Fruit fly (Drosophila melanogaster): ENCODE data around the gene Tsp26A.

The Tsp26A gene

dm6 chr2L:6000065-6000464 lies at the start of gene Tsp26A:
Gene Tsp26A, plus strand, starts transcription at chr2L:6000228.
- no peak for TF ChIP-seq MTF-1 (GFP tag; optimal IDR thresholded peaks at IDR 0.05; ENCODE audit: borderline replicate concordance)
- TF ChIP-seq Fer3 (tag; optimal IDR thresholded peaks at IDR 0.05), result no peak
- TF ChIP-seq CG8290 (GFP tag; optimal IDR thresholded peaks at IDR 0.05), result no peak
- no peak for TF ChIP-seq CG8290 (tag; optimal IDR thresholded peaks at IDR 0.05)
- no peak for TF ChIP-seq hb (GFP tag; IDR thresholded peaks at IDR 0.05; ENCODE audit: partially characterized antibody)
- TF ChIP-seq CG13624 (GFP tag; optimal IDR thresholded peaks at IDR 0.05), result no peak
- TF ChIP-seq Mrtf (GFP tag; IDR thresholded peaks at IDR 0.05), result no peak
- TF ChIP-seq CG10147 (GFP tag; optimal IDR thresholded peaks at IDR 0.05), result no peak
- TF ChIP-seq Dp (GFP tag; optimal IDR thresholded peaks at IDR 0.05), result peak; percentile 47
- no peak for TF ChIP-seq NfI (GFP tag; optimal IDR thresholded peaks at IDR 0.05)
- TF ChIP-seq CG10431 (GFP tag; optimal IDR thresholded peaks at IDR 0.05), result no peak
- TF ChIP-seq Lim3 (GFP tag; IDR thresholded peaks at IDR 0.05), result no peak
- peak; percentile 27; the same call in 1 of the 3 replicates for TF ChIP-seq zfh1 (GFP tag; IDR thresholded peaks at IDR 0.05)
- TF ChIP-seq YL-1 (GFP tag; optimal IDR thresholded peaks at IDR 0.05), result no peak
- peak; percentile 40 for TF ChIP-seq CG9797 (GFP tag; optimal IDR thresholded peaks at IDR 0.05)
- TF ChIP-seq CG17802 (tag; optimal IDR thresholded peaks at IDR 0.05), result no peak
- peak; percentile 39 for TF ChIP-seq Myb (GFP tag; optimal IDR thresholded peaks at IDR 0.05)
- no peak for TF ChIP-seq mld (GFP tag; IDR thresholded peaks at IDR 0.05; ENCODE audit: partially characterized antibody)
- TF ChIP-seq so (GFP tag; IDR thresholded peaks at IDR 0.05), result no peak
- TF ChIP-seq MBD-R2 (GFP tag; IDR thresholded peaks at IDR 0.05), result peak; percentile 63
- TF ChIP-seq ara (GFP tag; IDR thresholded peaks at IDR 0.05), result no peak
- 0 out of 3 replicates have a peak, but pooled peaks have one; percentile 35 for TF ChIP-seq CG6791 (GFP tag; IDR thresholded peaks at IDR 0.05; ENCODE audit: partially characterized antibody)
- TF ChIP-seq CG10654 (GFP tag; optimal IDR thresholded peaks at IDR 0.05), result no peak
- TF ChIP-seq CG12942 (GFP tag; optimal IDR thresholded peaks at IDR 0.05), result no peak
- TF ChIP-seq CG42726 (GFP tag; IDR thresholded peaks at IDR 0.05; ENCODE audit: partially characterized antibody), result no peak
- TF ChIP-seq gfzf (GFP tag; optimal IDR thresholded peaks at IDR 0.05), result peak; percentile 67
- no peak for TF ChIP-seq nau (GFP tag; optimal IDR thresholded peaks at IDR 0.05)
- TF ChIP-seq crol (GFP tag; IDR thresholded peaks at IDR 0.05), result no peak
- no peak for TF ChIP-seq seq (GFP tag; IDR thresholded peaks at IDR 0.05)
- no peak for TF ChIP-seq CG18262 (tag; optimal IDR thresholded peaks at IDR 0.05)
- no peak for TF ChIP-seq dmrt11E (tag; optimal IDR thresholded peaks at IDR 0.05)
- no peak for TF ChIP-seq bigmax (GFP tag; optimal IDR thresholded peaks at IDR 0.05)
- no peak for TF ChIP-seq CG8281 (tag; optimal IDR thresholded peaks at IDR 0.05)
- no peak for TF ChIP-seq grau (tag; optimal IDR thresholded peaks at IDR 0.05)
- TF ChIP-seq chinmo (GFP tag; IDR thresholded peaks at IDR 0.05; ENCODE audit: partially characterized antibody), result 0 out of 4 replicates have a peak, but pooled peaks have one; percentile 52
- TF ChIP-seq CoRest (tag; optimal IDR thresholded peaks at IDR 0.05), result peak; percentile 15
- peak; percentile 56 for TF ChIP-seq E2f2 (GFP tag; IDR thresholded peaks at IDR 0.05)
- TF ChIP-seq CG14710 (tag; optimal IDR thresholded peaks at IDR 0.05), result no peak
- no peak for TF ChIP-seq CG7928 (GFP tag; optimal IDR thresholded peaks at IDR 0.05)
- no peak for TF ChIP-seq fu2 (GFP tag; optimal IDR thresholded peaks at IDR 0.05)
- TF ChIP-seq CG10366 (GFP tag; IDR thresholded peaks at IDR 0.05), result no peak
- no peak for TF ChIP-seq NC2α (GFP tag; optimal IDR thresholded peaks at IDR 0.05)
- TF ChIP-seq lmd (GFP tag; IDR thresholded peaks at IDR 0.05), result no peak
- no peak for TF ChIP-seq CG13123 (GFP tag; optimal IDR thresholded peaks at IDR 0.05)
- TF ChIP-seq ERR (GFP tag; optimal IDR thresholded peaks at IDR 0.05), result no peak
- no peak for TF ChIP-seq CG6272 (GFP tag; IDR thresholded peaks at IDR 0.05)
- TF ChIP-seq CG2875 (GFP tag; optimal IDR thresholded peaks at IDR 0.05), result no peak
- TF ChIP-seq D19A (tag; optimal IDR thresholded peaks at IDR 0.05), result no peak
- TF ChIP-seq pros (GFP tag; optimal IDR thresholded peaks at IDR 0.05), result no peak
- TF ChIP-seq al (GFP tag; IDR thresholded peaks at IDR 0.05), result no peak
- no peak for TF ChIP-seq Neu2 (GFP tag; optimal IDR thresholded peaks at IDR 0.05; ENCODE audit: borderline replicate concordance)
